Worm (Caenorhabditis elegans): ENCODE measurements around the gene M110.3.

Gene M110.3

DNA sequence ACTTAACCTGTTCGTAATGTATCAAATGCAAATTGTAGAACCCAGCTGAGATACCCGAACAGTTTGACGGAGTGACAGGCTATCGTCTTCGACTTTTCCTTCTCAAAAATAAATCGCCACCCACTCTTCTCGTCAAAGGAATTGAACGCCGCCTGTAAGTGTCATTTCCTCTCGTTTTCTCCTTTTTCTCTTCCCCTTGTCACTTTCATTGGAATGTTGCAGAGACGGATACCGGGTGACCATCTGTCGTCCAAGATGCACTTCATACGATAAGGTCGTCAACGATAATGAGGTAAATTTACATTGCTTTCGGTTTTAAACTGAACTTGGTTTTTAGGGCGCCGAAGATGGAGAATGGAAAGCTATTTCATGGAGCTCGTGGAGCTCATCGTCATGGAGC, 16.6 kb downstream of the M110.3 start:
- TF ChIP-seq blmp-1 (tag; optimal IDR thresholded peaks at IDR 0.05; ENCODE audit: insufficient read depth) (peak; percentile 88), fos-1 (tag; optimal IDR thresholded peaks at IDR 0.05) (no peak)

DNA sequence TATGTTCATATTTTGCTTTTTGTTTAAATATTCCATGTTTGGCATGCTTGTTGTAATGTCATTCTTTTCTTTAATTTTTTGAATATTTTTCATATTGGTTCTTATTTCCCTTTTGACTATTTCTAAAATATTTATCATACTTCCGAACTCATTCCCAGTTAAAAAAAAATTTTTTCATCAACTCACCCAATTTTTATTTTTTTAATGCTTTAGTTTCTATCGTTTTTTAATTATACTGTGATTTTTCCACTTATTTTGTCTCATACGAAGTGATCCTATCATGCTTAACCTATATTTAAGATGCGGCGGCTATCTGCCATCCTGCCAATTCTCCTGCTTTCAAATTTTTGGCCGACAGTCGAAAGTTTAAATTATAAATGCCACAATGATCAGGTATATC, 17.9 kb downstream of the M110.3 start, which contains the start of gene qua-1:
Gene qua-1 (plus strand): TSS at position 301 of the 400 bp plus-strand sequence.
- TF ChIP-seq peb-1 (tag; optimal IDR thresholded peaks at IDR 0.05), result no peak
- no peak for TF ChIP-seq mdl-1 (tag; optimal IDR thresholded peaks at IDR 0.05)
- no peak for TF ChIP-seq nhr-129 (tag; optimal IDR thresholded peaks at IDR 0.05)
- TF ChIP-seq blmp-1 (tag; optimal IDR thresholded peaks at IDR 0.05; ENCODE audit: insufficient read depth), result no peak
- TF ChIP-seq mab-5 (tag; optimal IDR thresholded peaks at IDR 0.05), result no peak
- no peak for TF ChIP-seq nhr-6 (tag; optimal IDR thresholded peaks at IDR 0.05)
- TF ChIP-seq nhr-21 (tag; optimal IDR thresholded peaks at IDR 0.05), result no peak
- no peak for TF ChIP-seq ceh-82 (tag; optimal IDR thresholded peaks at IDR 0.05)
- no peak for TF ChIP-seq F13H6.1 (tag; optimal IDR thresholded peaks at IDR 0.05)
- no peak for TF ChIP-seq sma-9 (GFP tag; optimal IDR thresholded peaks at IDR 0.05)
- TF ChIP-seq sma-9 (tag; optimal IDR thresholded peaks at IDR 0.05), result no peak
- TF ChIP-seq mbf-1 (tag; optimal IDR thresholded peaks at IDR 0.05), result no peak
- TF ChIP-seq nhr-77 (tag; optimal IDR thresholded peaks at IDR 0.05), result no peak
- no peak for TF ChIP-seq elt-3 (tag; optimal IDR thresholded peaks at IDR 0.05)

DNA sequence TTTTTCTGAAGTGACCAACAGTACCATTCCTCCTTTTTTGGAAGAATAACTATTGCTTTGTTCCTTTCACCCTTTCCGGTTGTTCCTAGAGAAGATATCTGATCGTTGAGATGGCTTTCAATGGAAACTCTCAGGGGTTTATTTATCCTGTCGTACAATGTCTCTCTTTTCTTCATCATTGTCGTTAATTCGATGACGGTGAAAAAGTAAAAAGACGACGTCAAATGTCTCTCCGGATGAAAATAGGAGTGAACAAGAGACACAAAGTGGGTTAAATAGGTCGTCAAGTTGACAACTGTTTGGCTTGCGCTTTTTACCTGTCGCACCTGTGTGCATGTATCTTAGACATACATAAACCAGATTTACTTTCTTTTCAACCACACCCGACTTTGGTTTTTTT, 22.5 kb downstream of the M110.3 start:
- TF ChIP-seq sma-9 (GFP tag; optimal IDR thresholded peaks at IDR 0.05), result no peak
- TF ChIP-seq sma-9 (tag; optimal IDR thresholded peaks at IDR 0.05), result no peak
- TF ChIP-seq Y55F3AM.14 (GFP tag; optimal IDR thresholded peaks at IDR 0.05), result no peak
- no peak for TF ChIP-seq unc-62 (GFP tag; optimal IDR thresholded peaks at IDR 0.05)
- no peak for TF ChIP-seq zag-1 (tag; optimal IDR thresholded peaks at IDR 0.05)
- TF ChIP-seq R02D3.7 (tag; optimal IDR thresholded peaks at IDR 0.05), result no peak
- no peak for TF ChIP-seq nhr-12 (tag; optimal IDR thresholded peaks at IDR 0.05)

DNA sequence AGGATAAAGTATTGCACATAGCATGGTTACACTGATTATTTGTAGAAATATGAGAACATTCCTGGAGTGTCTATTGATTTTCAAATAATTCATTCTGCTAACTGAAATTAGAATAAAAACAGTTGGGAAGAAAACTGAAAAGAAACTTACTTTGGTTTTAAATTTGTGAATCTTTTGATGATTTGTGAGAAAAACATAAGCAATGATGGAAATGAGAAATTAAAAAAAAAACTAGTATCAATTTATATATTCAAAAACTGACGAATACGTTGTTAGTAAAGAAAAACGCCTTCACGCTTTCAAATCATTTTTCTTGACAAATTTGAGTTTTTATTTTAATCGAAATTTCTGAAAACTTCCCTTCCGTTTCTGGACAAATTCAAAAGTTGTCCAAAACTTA, 23.3 kb downstream of the M110.3 start, which contains the start of gene T05C12.9:
Gene T05C12.9 (minus strand): TSS at position 101 of the 400 bp plus-strand sequence.
- no peak for TF ChIP-seq nhr-12 (tag; optimal IDR thresholded peaks at IDR 0.05)
- no peak for TF ChIP-seq sem-4 (tag; optimal IDR thresholded peaks at IDR 0.05)
- TF ChIP-seq ceh-82 (tag; optimal IDR thresholded peaks at IDR 0.05), result no peak
- no peak for TF ChIP-seq ceh-16 (tag; optimal IDR thresholded peaks at IDR 0.05)
- no peak for TF ChIP-seq ama-1 (optimal IDR thresholded peaks at IDR 0.05)
- TF ChIP-seq Y55F3AM.14 (GFP tag; optimal IDR thresholded peaks at IDR 0.05), result no peak

DNA sequence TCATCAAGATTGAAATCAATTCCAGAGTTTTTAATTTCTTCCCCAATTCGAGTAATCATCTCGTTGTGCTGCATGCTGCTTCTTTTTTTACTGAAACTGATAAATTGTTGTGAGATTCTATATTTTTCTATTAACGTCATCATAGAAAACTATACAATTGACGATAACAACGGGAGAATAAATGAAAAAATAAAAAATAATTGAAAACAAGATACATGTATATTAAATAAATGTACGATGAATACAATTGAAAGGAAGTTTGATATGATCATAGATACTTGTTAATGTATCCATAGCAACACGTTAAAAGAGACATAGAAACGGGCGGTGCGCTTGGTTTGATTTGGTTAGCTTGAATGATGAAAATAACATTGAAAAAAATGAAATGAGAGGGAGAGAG, 26.0 kb downstream of the M110.3 start, which contains the start of gene T05C12.8:
Gene T05C12.8 (minus strand): TSS at position 101 of the 400 bp plus-strand sequence.
- TF ChIP-seq nhr-129 (tag; optimal IDR thresholded peaks at IDR 0.05), result no peak
- TF ChIP-seq gmeb-1 (tag; optimal IDR thresholded peaks at IDR 0.05), result no peak
- no peak for TF ChIP-seq sem-4 (tag; optimal IDR thresholded peaks at IDR 0.05)
- no peak for TF ChIP-seq unc-39 (tag; optimal IDR thresholded peaks at IDR 0.05)
- TF ChIP-seq ztf-1 (GFP tag; conservative IDR thresholded peaks at IDR 0.05), result no peak

DNA sequence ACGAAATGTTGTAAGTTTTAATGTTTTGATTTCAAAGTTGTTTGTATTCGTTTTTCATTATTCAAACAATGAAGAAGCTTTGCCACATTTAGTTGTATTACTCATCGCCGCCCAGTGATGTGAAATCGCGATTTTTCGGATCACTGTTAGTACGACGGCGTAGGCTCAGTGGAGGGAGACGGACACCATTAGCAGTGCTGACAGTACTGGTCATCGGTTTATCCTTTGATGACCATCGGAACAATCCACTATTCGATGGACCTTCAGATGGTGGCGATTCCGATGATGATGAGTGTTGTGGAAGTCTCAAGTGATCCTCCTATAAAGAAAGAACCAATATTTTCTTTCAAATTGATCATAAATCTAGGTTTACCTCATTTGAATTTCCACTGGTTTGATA, 28.9 kb downstream of the M110.3 start:
- TF ChIP-seq ceh-82 (tag; optimal IDR thresholded peaks at IDR 0.05), result no peak

DNA sequence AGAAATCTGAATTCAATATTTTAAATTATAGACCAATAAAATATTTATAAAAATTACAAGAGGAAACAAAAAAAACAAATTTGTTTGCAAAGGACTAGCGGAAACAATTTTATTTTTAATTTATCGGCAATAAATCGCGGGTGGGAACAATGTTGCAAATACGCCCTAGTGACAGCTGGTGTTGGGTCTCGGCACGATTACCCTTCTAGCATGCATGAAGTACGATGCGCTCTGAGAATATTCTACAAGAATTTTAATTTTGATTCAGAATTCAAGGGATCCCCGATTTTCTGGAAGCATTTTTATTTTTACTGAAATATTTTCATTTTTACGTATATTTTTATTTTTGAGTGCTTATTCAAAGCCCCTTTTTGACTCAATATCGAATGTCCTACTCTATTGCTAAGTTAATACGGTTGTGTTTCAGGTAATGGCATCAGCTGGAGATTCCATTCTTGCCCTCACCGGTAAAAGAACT, 31.4 kb downstream of the M110.3 start, which contains the start of the genes mig-5 and cct-1:
Gene mig-5 (minus strand): TSS at position 8 of the 478 bp plus-strand sequence.
Gene cct-1 (plus strand): TSS at position 428 of the 478 bp plus-strand sequence.
- TF ChIP-seq blmp-1 (tag; optimal IDR thresholded peaks at IDR 0.05; ENCODE audit: insufficient read depth) (peak; percentile 75), elt-1 (tag; optimal IDR thresholded peaks at IDR 0.05) (peak; percentile 16), sma-9 (GFP tag; optimal IDR thresholded peaks at IDR 0.05) (peak; percentile 98), sma-9 (tag; optimal IDR thresholded peaks at IDR 0.05) (no peak), dmd-4 (tag; optimal IDR thresholded peaks at IDR 0.05) (peak; percentile 41), lsy-2 (tag; optimal IDR thresholded peaks at IDR 0.05) (peak; percentile 99 to 100), snpc-4 (tag; optimal IDR thresholded peaks at IDR 0.05) (peak; percentile 90), nhr-21 (tag; optimal IDR thresholded peaks at IDR 0.05) (peak; percentile 97), skn-1 (tag; optimal IDR thresholded peaks at IDR 0.05) (peak; percentile 63), mdl-1 (tag; optimal IDR thresholded peaks at IDR 0.05) (peak in 1 of 2 experiments; percentile 78), unc-39 (tag; optimal IDR thresholded peaks at IDR 0.05) (no peak), Y55F3AM.14 (GFP tag; optimal IDR thresholded peaks at IDR 0.05) (peak; percentile 71), ztf-4 (tag; optimal IDR thresholded peaks at IDR 0.05) (peak; percentile 98), lin-39 (tag; optimal IDR thresholded peaks at IDR 0.05) (no peak), lin-11 (tag; optimal IDR thresholded peaks at IDR 0.05) (peak; percentile 98), nhr-10 (tag; optimal IDR thresholded peaks at IDR 0.05) (peak; percentile 85), ama-1 (optimal IDR thresholded peaks at IDR 0.05) (peak; percentile 41), nhr-12 (tag; optimal IDR thresholded peaks at IDR 0.05) (peak; percentile 42), fos-1 (tag; optimal IDR thresholded peaks at IDR 0.05) (peak; percentile 90), mab-5 (tag; optimal IDR thresholded peaks at IDR 0.05) (peak; percentile 97), ztf-11 (tag; optimal IDR thresholded peaks at IDR 0.05) (peak; percentile 51), crh-2 (tag; optimal IDR thresholded peaks at IDR 0.05) (peak; percentile 99), sem-4 (tag; optimal IDR thresholded peaks at IDR 0.05) (peak; percentile 99), peb-1 (tag; optimal IDR thresholded peaks at IDR 0.05) (no peak), egl-27 (tag; optimal IDR thresholded peaks at IDR 0.05) (peak; percentile 91), elt-3 (tag; optimal IDR thresholded peaks at IDR 0.05) (no peak), ceh-16 (tag; optimal IDR thresholded peaks at IDR 0.05) (peak; percentile 92), nhr-23 (tag; optimal IDR thresholded peaks at IDR 0.05) (no peak)
